Fruit fly (Drosophila melanogaster) whole organism, prepupa: ENCODE data around the gene Cpr66D.

Source experiments
- CG10631 ChIP-seq: fragments of 200-800 bp; sonication (Bioruptor generic); optimal IDR thresholded peaks from 2 replicates; lab custom pipeline; 2016; ENCODE audit warnings: missing biosample characterization, missing genetic modification characterization
- CG11294 ChIP-seq: fragments of 200-800 bp; sonication (Bioruptor generic); IDR thresholded peaks from 2 replicates; pipeline ENCODE4 v1.3.6; 2022; ENCODE audit warnings: missing biosample characterization, missing genetic modification characterization
- CG1621 ChIP-seq: fragments of 200-800 bp; sonication (Bioruptor generic); optimal IDR thresholded peaks from 3 replicates; lab custom pipeline; 2018; ENCODE audit warnings: missing biosample characterization, mild to moderate bottlenecking, missing genetic modification characterization
- CG16779 ChIP-seq: fragments of 200-800 bp; sonication (Bioruptor generic); optimal IDR thresholded peaks from 3 replicates; lab custom pipeline; 2017; ENCODE audit warnings: missing biosample characterization, mild to moderate bottlenecking, missing genetic modification characterization
- CG3032 ChIP-seq: fragments of 200-800 bp; optimal IDR thresholded peaks from 2 replicates; lab custom pipeline; 2019; ENCODE audit warnings: missing biosample characterization, mild to moderate bottlenecking, missing genetic modification characterization, moderate library complexity
- CG32006 ChIP-seq: fragments of 200-800 bp; sonication (Bioruptor generic); optimal IDR thresholded peaks from 3 replicates; lab custom pipeline; 2017; ENCODE audit warnings: missing biosample characterization, mild to moderate bottlenecking, missing genetic modification characterization
- CG4318 ChIP-seq: fragments of 200-800 bp; sonication (Bioruptor generic); optimal IDR thresholded peaks from 3 replicates; lab custom pipeline; 2017; ENCODE audit warnings: missing biosample characterization, mild to moderate bottlenecking, missing genetic modification characterization
- CG6792 ChIP-seq: fragments of 200-800 bp; sonication (Bioruptor generic); optimal IDR thresholded peaks from 3 replicates; lab custom pipeline; 2016; ENCODE audit warnings: missing biosample characterization, missing genetic modification characterization
- CG6808 ChIP-seq: fragments of 200-800 bp; sonication (Bioruptor generic); optimal IDR thresholded peaks from 3 replicates; lab custom pipeline; 2017; ENCODE audit warnings: missing biosample characterization, missing genetic modification characterization, mild to moderate bottlenecking, moderate library complexity, missing genetic modification reagents
- CG6854 ChIP-seq: fragments of 200-800 bp; sonication (Bioruptor generic); optimal IDR thresholded peaks from 2 replicates; lab custom pipeline; 2017; ENCODE audit warnings: missing biosample characterization, mild to moderate bottlenecking, missing genetic modification characterization
- CG7368 ChIP-seq: fragments of 200-800 bp; sonication (Bioruptor generic); optimal IDR thresholded peaks from 3 replicates; lab custom pipeline; 2016; ENCODE audit warnings: missing biosample characterization, missing genetic modification characterization
- CG8319 ChIP-seq: fragments of 200-800 bp; sonication (Bioruptor generic); optimal IDR thresholded peaks from 3 replicates; lab custom pipeline; 2016; ENCODE audit warnings: missing biosample characterization, missing genetic modification characterization
- CG8632 ChIP-seq: fragments of 200-800 bp; sonication (Bioruptor generic); optimal IDR thresholded peaks from 3 replicates; lab custom pipeline; 2016; ENCODE audit warnings: missing biosample characterization, missing genetic modification characterization
- Eip78C ChIP-seq: fragments of 200-800 bp; sonication (Bioruptor generic); peaks from one replicate; lab custom pipeline; 2016; ENCODE audit warnings: missing biosample characterization, missing genetic modification characterization
- Ets96B ChIP-seq: fragments of 200-800 bp; optimal IDR thresholded peaks from 2 replicates; lab custom pipeline; 2019; ENCODE audit warnings: missing biosample characterization, mild to moderate bottlenecking, missing genetic modification characterization, moderate library complexity
- Hr38 ChIP-seq: sonication (Bioruptor generic); optimal IDR thresholded peaks from 2 replicates; lab custom pipeline; 2016; ENCODE audit warnings: missing biosample characterization, missing genetic modification characterization
- Hr39 ChIP-seq: fragments of 200-800 bp; sonication (Bioruptor generic); optimal IDR thresholded peaks from 2 replicates; lab custom pipeline; 2016; ENCODE audit warnings: missing biosample characterization, missing genetic modification characterization
- Lpt ChIP-seq: fragments of 200-800 bp; sonication (Bioruptor generic); optimal IDR thresholded peaks from 3 replicates; lab custom pipeline; 2016; ENCODE audit warnings: missing biosample characterization, missing genetic modification characterization
- Met ChIP-seq: fragments of 200-800 bp; sonication (Bioruptor generic); optimal IDR thresholded peaks from 3 replicates; lab custom pipeline; 2016; ENCODE audit warnings: missing biosample characterization, missing genetic modification characterization
- OdsH ChIP-seq: fragments of 200-800 bp; sonication (Bioruptor generic); optimal IDR thresholded peaks from 3 replicates; lab custom pipeline; 2016; ENCODE audit warnings: missing biosample characterization, missing genetic modification characterization
- Sox102F ChIP-seq: fragments of 200-800 bp; sonication (Bioruptor generic); optimal IDR thresholded peaks from 2 replicates; lab custom pipeline; 2016; ENCODE audit warnings: missing biosample characterization, mild to moderate bottlenecking, missing genetic modification characterization
- Sox14 ChIP-seq: fragments of 200-800 bp; sonication (Bioruptor generic); optimal IDR thresholded peaks from 3 replicates; lab custom pipeline; 2016; ENCODE audit warnings: missing biosample characterization, missing genetic modification characterization
- Sox15 ChIP-seq: fragments of 200-800 bp; sonication (Bioruptor generic); optimal IDR thresholded peaks from 3 replicates; lab custom pipeline; 2016; ENCODE audit warnings: missing biosample characterization, missing genetic modification characterization
- cyc ChIP-seq: fragments of 200-800 bp; sonication (Bioruptor generic); optimal IDR thresholded peaks from 3 replicates; lab custom pipeline; 2016; ENCODE audit warnings: missing biosample characterization, missing genetic modification characterization
- dac ChIP-seq: fragments of 200-800 bp; sonication (Bioruptor generic); optimal IDR thresholded peaks from 2 replicates; lab custom pipeline; 2017; ENCODE audit warnings: missing biosample characterization, mild to moderate bottlenecking, missing genetic modification characterization
- eg ChIP-seq: fragments of 200-800 bp; sonication (Bioruptor generic); IDR thresholded peaks from 3 replicates; pipeline ENCODE4 v1.3.6; 2022; ENCODE audit warnings: missing biosample characterization, missing genetic modification characterization
- esn ChIP-seq: fragments of 200-800 bp; sonication (Bioruptor generic); optimal IDR thresholded peaks from 2 replicates; lab custom pipeline; 2016; ENCODE audit warnings: missing biosample characterization, mild to moderate bottlenecking, missing genetic modification characterization, moderate library complexity
- fd59A ChIP-seq: fragments of 200-800 bp; sonication (Bioruptor generic); optimal IDR thresholded peaks from 2 replicates; lab custom pipeline; 2017; ENCODE audit warnings: missing biosample characterization, mild to moderate bottlenecking, missing genetic modification characterization, missing genetic modification reagents
- fkh ChIP-seq: fragments of 200-800 bp; sonication (Bioruptor generic); optimal IDR thresholded peaks from 3 replicates; lab custom pipeline; 2017; ENCODE audit warnings: missing biosample characterization, mild to moderate bottlenecking, missing genetic modification characterization, moderate library complexity
- lz ChIP-seq: fragments of 200-800 bp; sonication (Bioruptor generic); optimal IDR thresholded peaks from 3 replicates; lab custom pipeline; 2016; ENCODE audit warnings: missing biosample characterization, missing genetic modification characterization
- net ChIP-seq: fragments of 200-800 bp; sonication (Bioruptor generic); optimal IDR thresholded peaks from 3 replicates; lab custom pipeline; 2016; ENCODE audit warnings: missing biosample characterization, missing genetic modification characterization
- pdm3 ChIP-seq: fragments of 200-800 bp; sonication (Bioruptor generic); optimal IDR thresholded peaks from 3 replicates; lab custom pipeline; 2016; ENCODE audit warnings: missing biosample characterization, missing genetic modification characterization
- salr ChIP-seq, 2 experiments: fragments of 200-800 bp; sonication (Bioruptor generic); optimal IDR thresholded peaks; 3 replicates each; lab custom pipeline; 2016 to 2018; ENCODE audit warnings: missing biosample characterization in 2 of 2, missing genetic modification characterization in 2 of 2, mild to moderate bottlenecking in 1 of 2
- ss ChIP-seq, 2 experiments: fragments of 200-800 bp; sonication (Bioruptor generic); optimal IDR thresholded peaks; 2 replicates in 1 of 2; 3 replicates in 1 of 2; lab custom pipeline; 2017 to 2018; ENCODE audit warnings: mild to moderate bottlenecking in 2 of 2, missing biosample characterization in 2 of 2, missing genetic modification characterization in 2 of 2, moderate library complexity in 1 of 2
- svp ChIP-seq: fragments of 200-800 bp; sonication (Bioruptor generic); peaks from one replicate; lab custom pipeline; 2016; ENCODE audit warnings: missing biosample characterization, missing genetic modification characterization
- topi ChIP-seq: fragments of 200-800 bp; sonication (Bioruptor generic); optimal IDR thresholded peaks from 3 replicates; lab custom pipeline; 2016; ENCODE audit warnings: missing biosample characterization, missing genetic modification characterization
- vri ChIP-seq: fragments of 200-800 bp; sonication (Bioruptor generic); optimal IDR thresholded peaks from 3 replicates; lab custom pipeline; 2016; ENCODE audit warnings: missing biosample characterization, mild to moderate bottlenecking, missing genetic modification characterization

Cpr66D gene

dm6 chr3L:8677774-8678173 is 37.5 kb downstream of the Cpr66D start:
- TF ChIP-seq net (GFP tag; lab: Kevin White, UChicago) (no peak), Sox102F (GFP tag; lab: Kevin White, UChicago) (no peak), CG8632 (no peak), salr (GFP tag; optimal IDR thresholded peaks at IDR 0.05; lab: Kevin White, UChicago) (no peak), CG16779 (tag; lab: Kevin White, UChicago) (no peak), CG11294 (GFP tag; lab: Robert Waterston, UW) (no peak), dac (GFP tag; lab: Kevin White, UChicago) (no peak), OdsH (GFP tag; lab: Kevin White, UChicago) (no peak), Sox15 (GFP tag; lab: Kevin White, UChicago) (no peak), fd59A (GFP tag; lab: Kevin White, UChicago) (no peak), CG6854 (GFP tag; lab: Kevin White, UChicago) (no peak), fkh (GFP tag; lab: Kevin White, UChicago) (no peak), Hr39 (GFP tag; lab: Kevin White, UChicago) (no peak), esn (GFP tag; lab: Kevin White, UChicago) (no peak), CG4318 (GFP tag; lab: Kevin White, UChicago) (no peak)

- no peak for TF ChIP-seq Lpt (GFP tag; lab: Kevin White, UChicago)
Observed at dm6 chr3L:8680353-8680752, 40.1 kb downstream of the Cpr66D start.

dm6 chr3L:8681271-8681670 is 41.0 kb downstream of the Cpr66D start:
- TF ChIP-seq eg (GFP tag; lab: Robert Waterston, UW) (0 out of 3 replicates have a peak, but pooled peaks have one; percentile 27), CG3032 (tag; lab: Kevin White, UChicago) (no peak), svp (GFP tag; lab: Kevin White, UChicago) (peak; percentile 83), Eip78C (GFP tag; lab: Kevin White, UChicago) (peak; percentile 33), Hr38 (no peak)

- TF ChIP-seq fkh (GFP tag; lab: Kevin White, UChicago), result peak; percentile 47
- no peak for TF ChIP-seq CG10631 (GFP tag; lab: Kevin White, UChicago)
Observed at dm6 chr3L:8681896-8682550, 41.8 kb downstream of the Cpr66D start.

dm6 chr3L:8682551-8683375 is 42.5 kb downstream of the Cpr66D start:
- TF ChIP-seq cyc (GFP tag; lab: Kevin White, UChicago) (peak; percentile 19), pdm3 (GFP tag; lab: Kevin White, UChicago) (no peak), CG10631 (GFP tag; lab: Kevin White, UChicago) (peak; percentile 26), esn (GFP tag; lab: Kevin White, UChicago) (peak; percentile 27), lz (GFP tag; lab: Kevin White, UChicago) (peak; percentile 21), fkh (GFP tag; lab: Kevin White, UChicago) (no peak), CG6792 (GFP tag; lab: Kevin White, UChicago) (no peak), vri (peak; percentile 60), CG8319 (GFP tag; lab: Kevin White, UChicago) (no peak), fd59A (GFP tag; lab: Kevin White, UChicago) (no peak), CG32006 (GFP tag; lab: Kevin White, UChicago) (no peak), Ets96B (tag; lab: Kevin White, UChicago) (peak; percentile 6), OdsH (GFP tag; lab: Kevin White, UChicago) (no peak), CG7368 (GFP tag; lab: Kevin White, UChicago) (no peak), CG6808 (GFP tag; lab: Kevin White, UChicago) (no peak), CG1621 (tag; lab: Kevin White, UChicago) (no peak), Eip78C (GFP tag; lab: Kevin White, UChicago) (peak; percentile 67), Sox14 (GFP tag; lab: Kevin White, UChicago) (no peak), Hr39 (GFP tag; lab: Kevin White, UChicago) (peak; percentile 4), svp (GFP tag; lab: Kevin White, UChicago) (peak; percentile 68), topi (GFP tag; lab: Kevin White, UChicago) (peak; percentile 51), Met (peak; percentile 6), eg (GFP tag; lab: Robert Waterston, UW) (peak; percentile 33; the same call in 1 of the 3 replicates), ss (GFP tag; optimal IDR thresholded peaks at IDR 0.05; lab: Kevin White, UChicago) (no peak)
